Fruit fly (Drosophila melanogaster) whole organism, embryonic: ENCODE results near the gene CG4328.
A peak's percentile ranks its signal among the peaks of the same experiment; 100 is the strongest.

Experiments used
- Ada2b ChIP-seq: fragments of 200-800 bp; sonication (Bioruptor generic); IDR thresholded peaks from 2 replicates; pipeline ENCODE4 v1.3.6; 2022; ENCODE audit warnings: missing biosample characterization, missing genetic modification characterization
- Adf1 ChIP-seq: fragments of 200-800 bp; sonication (Bioruptor generic); IDR thresholded peaks from 2 replicates; pipeline ENCODE4 v1.3.6; 2022; ENCODE audit warnings: missing biosample characterization, missing genetic modification characterization
- B-H2 ChIP-seq: fragments of 200-800 bp; sonication (Bioruptor generic); optimal IDR thresholded peaks from 2 replicates; lab custom pipeline; 2018; ENCODE audit warnings: missing biosample characterization, mild to moderate bottlenecking, missing genetic modification characterization
- CG10366 ChIP-seq: fragments of 200-800 bp; sonication (Bioruptor generic); IDR thresholded peaks from 2 replicates; pipeline ENCODE4 v1.3.6; 2022; ENCODE audit warnings: missing biosample characterization, missing genetic modification characterization
- CG10959 ChIP-seq: fragments of 200-800 bp; sonication (Bioruptor generic); IDR thresholded peaks from 2 replicates; pipeline ENCODE4 v1.3.6; 2022; ENCODE audit warnings: missing biosample characterization, missing genetic modification characterization
- CG12391 ChIP-seq: fragments of 200-800 bp; sonication (Bioruptor generic); optimal IDR thresholded peaks from 3 replicates; lab custom pipeline; 2018; ENCODE audit warnings: missing biosample characterization, mild to moderate bottlenecking, missing genetic modification characterization, moderate library complexity
- CG15269 ChIP-seq: fragments of 200-800 bp; sonication (Bioruptor generic); optimal IDR thresholded peaks from 2 replicates; lab custom pipeline; 2018; ENCODE audit warnings: missing biosample characterization, mild to moderate bottlenecking, missing genetic modification characterization, moderate library complexity
- CG17186 ChIP-seq: fragments of 200-800 bp; sonication (Bioruptor generic); optimal IDR thresholded peaks from 3 replicates; lab custom pipeline; 2017; ENCODE audit warnings: missing biosample characterization, missing genetic modification reagents, missing genetic modification characterization
- CG2202 ChIP-seq: fragments of 200-800 bp; sonication (Bioruptor generic); optimal IDR thresholded peaks from 2 replicates; lab custom pipeline; 2018; ENCODE audit warnings: missing biosample characterization, mild to moderate bottlenecking, missing genetic modification characterization
- CG2875 ChIP-seq: fragments of 200-800 bp; sonication (Bioruptor generic); optimal IDR thresholded peaks from 2 replicates; lab custom pipeline; 2017; ENCODE audit warnings: missing biosample characterization, mild to moderate bottlenecking, missing genetic modification characterization, missing genetic modification reagents
- CG30431 ChIP-seq: fragments of 200-800 bp; sonication (Bioruptor generic); optimal IDR thresholded peaks from 2 replicates; lab custom pipeline; 2017; ENCODE audit warnings: missing biosample characterization, missing genetic modification characterization
- CG32532 ChIP-seq: fragments of 200-800 bp; sonication (Bioruptor generic); IDR thresholded peaks from 2 replicates; pipeline ENCODE4 v1.3.6; 2022; ENCODE audit warnings: missing biosample characterization, missing genetic modification characterization
- CG33557 ChIP-seq: fragments of 200-800 bp; sonication (Bioruptor generic); optimal IDR thresholded peaks from 2 replicates; lab custom pipeline; 2019; ENCODE audit warnings: missing biosample characterization, mild to moderate bottlenecking, missing genetic modification characterization, moderate library complexity
- CG4617 ChIP-seq: fragments of 200-800 bp; sonication (Bioruptor generic); optimal IDR thresholded peaks from 3 replicates; lab custom pipeline; 2016; ENCODE audit warnings: missing biosample characterization, missing genetic modification characterization, borderline replicate concordance
- CG4854 ChIP-seq: fragments of 200-800 bp; sonication (Bioruptor generic); optimal IDR thresholded peaks from 2 replicates; lab custom pipeline; 2016; ENCODE audit warnings: missing biosample characterization, missing genetic modification characterization, inconsistent platforms
- CG5245 ChIP-seq: fragments of 200-800 bp; sonication (Bioruptor generic); optimal IDR thresholded peaks from 3 replicates; lab custom pipeline; 2016; ENCODE audit warnings: missing biosample characterization, missing genetic modification characterization
- CG6791 ChIP-seq: fragments of 200-800 bp; sonication (Bioruptor generic); IDR thresholded peaks from 3 replicates; pipeline ENCODE4 v1.3.6; 2022; ENCODE audit warnings: missing biosample characterization, missing genetic modification characterization; ENCODE audit not compliant: partially characterized antibody
- CG7839 ChIP-seq: fragments of 200-800 bp; sonication (Bioruptor generic); optimal IDR thresholded peaks from 3 replicates; lab custom pipeline; 2018; ENCODE audit warnings: missing biosample characterization, mild to moderate bottlenecking, missing genetic modification characterization, moderate library complexity
- CTCF ChIP-seq: fragments of 200-800 bp; sonication (Bioruptor generic); optimal IDR thresholded peaks from 2 replicates; lab custom pipeline; 2017; ENCODE audit warnings: missing biosample characterization, mild to moderate bottlenecking, missing genetic modification characterization, moderate library complexity
- CrebB ChIP-seq: fragments of 200-800 bp; sonication (Bioruptor generic); optimal IDR thresholded peaks from 3 replicates; lab custom pipeline; 2018; ENCODE audit warnings: missing biosample characterization, mild to moderate bottlenecking, missing genetic modification characterization
- Drgx ChIP-seq: fragments of 200-800 bp; sonication (Bioruptor generic); IDR thresholded peaks from 2 replicates; pipeline ENCODE4 v1.3.6; 2022; ENCODE audit warnings: missing biosample characterization, missing genetic modification characterization
- Ets65A ChIP-seq: fragments of 200-800 bp; sonication (Bioruptor generic); peaks from one replicate; lab custom pipeline; 2016; ENCODE audit warnings: missing biosample characterization, missing genetic modification characterization
- MBD-R2 ChIP-seq: fragments of 200-800 bp; sonication (Bioruptor generic); IDR thresholded peaks from 2 replicates; pipeline ENCODE4 v1.3.6; 2022; ENCODE audit warnings: missing biosample characterization, missing genetic modification characterization
- Med ChIP-seq: fragments of 200-800 bp; sonication (Bioruptor generic); peaks from one replicate; lab custom pipeline; 2016; ENCODE audit warnings: missing biosample characterization, missing genetic modification characterization, mild to moderate bottlenecking, inconsistent platforms, moderate library complexity
- Ptx1 ChIP-seq: fragments of 200-800 bp; sonication (Bioruptor generic); IDR thresholded peaks from 2 replicates; pipeline ENCODE4 v1.3.6; 2022; ENCODE audit warnings: missing biosample characterization, missing genetic modification characterization
- Ravus ChIP-seq: fragments of 200-800 bp; sonication (Bioruptor generic); IDR thresholded peaks from 2 replicates; pipeline ENCODE4 v1.3.6; 2022; ENCODE audit warnings: missing biosample characterization, missing genetic modification characterization
- Sin3A ChIP-seq: fragments of >200 bp; optimal IDR thresholded peaks from 2 replicates; lab custom pipeline; 2018
- Sry-β ChIP-seq: fragments of 200-800 bp; sonication (Bioruptor generic); optimal IDR thresholded peaks from 2 replicates; lab custom pipeline; 2018; ENCODE audit warnings: missing biosample characterization, mild to moderate bottlenecking, missing genetic modification characterization, moderate library complexity
- Stat92E ChIP-seq, 3 experiments: fragments of >200 bp in 2 of 3; fragments of 200-800 bp in 1 of 3; sonication (Bioruptor generic) in 1 of 3; optimal IDR thresholded peaks; 2 replicates each; lab custom pipeline; 2017 to 2019; ENCODE audit warnings: missing biosample characterization in 3 of 3, missing genetic modification characterization in 3 of 3, mild to moderate bottlenecking in 1 of 3, moderate library complexity in 1 of 3
- Vsx1 ChIP-seq: fragments of 200-800 bp; sonication (Bioruptor generic); optimal IDR thresholded peaks from 2 replicates; lab custom pipeline; 2017; ENCODE audit warnings: missing biosample characterization, mild to moderate bottlenecking, missing genetic modification characterization, missing genetic modification reagents
- Xrp1 ChIP-seq: fragments of 200-800 bp; sonication (Bioruptor generic); IDR thresholded peaks from 2 replicates; pipeline ENCODE4 v1.3.6; 2022; ENCODE audit warnings: missing biosample characterization, missing genetic modification characterization
- YL-1 ChIP-seq: fragments of 200-800 bp; sonication (Bioruptor generic); optimal IDR thresholded peaks from 3 replicates; lab custom pipeline; 2017; ENCODE audit warnings: missing biosample characterization, mild to moderate bottlenecking, missing genetic modification characterization
- ase ChIP-seq: fragments of 200-800 bp; sonication (Bioruptor generic); IDR thresholded peaks from 3 replicates; pipeline ENCODE4 v1.3.6; 2022; ENCODE audit warnings: missing biosample characterization, missing genetic modification characterization
- br ChIP-seq: fragments of >200 bp; optimal IDR thresholded peaks from 2 replicates; lab custom pipeline; 2017
- btn ChIP-seq: fragments of 200-800 bp; sonication (Bioruptor generic); optimal IDR thresholded peaks from 2 replicates; lab custom pipeline; 2016; ENCODE audit warnings: missing biosample characterization, missing genetic modification characterization
- chn ChIP-seq: fragments of 200-800 bp; sonication (Bioruptor generic); optimal IDR thresholded peaks from 2 replicates; lab custom pipeline; 2016; ENCODE audit warnings: missing biosample characterization, missing genetic modification characterization
- dpn ChIP-seq, 2 experiments: fragments of 200-800 bp; sonication (Bioruptor generic); optimal IDR thresholded peaks; 3 replicates each; lab custom pipeline; 2016; ENCODE audit warnings: missing biosample characterization in 2 of 2, missing genetic modification characterization in 2 of 2
- grau ChIP-seq: fragments of 200-800 bp; optimal IDR thresholded peaks from 3 replicates; lab custom pipeline; 2019; ENCODE audit warnings: missing biosample characterization, mild to moderate bottlenecking, missing genetic modification characterization, moderate library complexity
- hth ChIP-seq: fragments of >200 bp; optimal IDR thresholded peaks from 2 replicates; lab custom pipeline; 2017; ENCODE audit warnings: inconsistent platforms
- lmd ChIP-seq: fragments of 200-800 bp; sonication (Bioruptor generic); IDR thresholded peaks from 2 replicates; pipeline ENCODE4 v1.3.6; 2022; ENCODE audit warnings: missing biosample characterization, missing genetic modification characterization
- nmo ChIP-seq: fragments of 200-800 bp; sonication (Bioruptor generic); optimal IDR thresholded peaks from 2 replicates; lab custom pipeline; 2018; ENCODE audit warnings: missing biosample characterization, mild to moderate bottlenecking, missing genetic modification characterization, moderate library complexity
- nom ChIP-seq: fragments of 200-800 bp; sonication (Bioruptor generic); optimal IDR thresholded peaks from 2 replicates; lab custom pipeline; 2017; ENCODE audit warnings: missing biosample characterization, missing genetic modification characterization, mild to moderate bottlenecking, moderate library complexity, missing genetic modification reagents
- onecut ChIP-seq: fragments of 200-800 bp; sonication (Bioruptor generic); IDR thresholded peaks from 2 replicates; pipeline ENCODE4 v1.3.6; 2022; ENCODE audit warnings: missing biosample characterization, missing genetic modification characterization
- pb ChIP-seq: fragments of 200-800 bp; sonication (Bioruptor generic); optimal IDR thresholded peaks from 3 replicates; lab custom pipeline; 2016; ENCODE audit warnings: missing biosample characterization, missing genetic modification characterization
- pum ChIP-seq: fragments of 200-800 bp; sonication (Bioruptor generic); optimal IDR thresholded peaks from 2 replicates; lab custom pipeline; 2016; ENCODE audit warnings: missing biosample characterization, missing genetic modification characterization
- run ChIP-seq: fragments of 200-800 bp; sonication (Bioruptor generic); optimal IDR thresholded peaks from 3 replicates; lab custom pipeline; 2018; ENCODE audit warnings: missing biosample characterization, mild to moderate bottlenecking, missing genetic modification characterization
- schlank ChIP-seq: fragments of 200-800 bp; sonication (Bioruptor generic); optimal IDR thresholded peaks from 2 replicates; lab custom pipeline; 2018; ENCODE audit warnings: missing biosample characterization, mild to moderate bottlenecking, missing genetic modification characterization
- sima ChIP-seq: fragments of 200-800 bp; sonication (Bioruptor generic); optimal IDR thresholded peaks from 2 replicates; lab custom pipeline; 2016; ENCODE audit warnings: missing biosample characterization, missing genetic modification characterization
- slp2 ChIP-seq: fragments of 200-800 bp; sonication (Bioruptor generic); optimal IDR thresholded peaks from 2 replicates; lab custom pipeline; 2016; ENCODE audit warnings: missing biosample characterization, missing genetic modification characterization
- trh ChIP-seq: fragments of 200-800 bp; sonication (Bioruptor generic); optimal IDR thresholded peaks from 2 replicates; lab custom pipeline; 2016; ENCODE audit warnings: missing biosample characterization, missing genetic modification characterization
- twi ChIP-seq: fragments of 200-800 bp; optimal IDR thresholded peaks from 2 replicates; lab custom pipeline; 2019; ENCODE audit warnings: missing biosample characterization, mild to moderate bottlenecking, missing genetic modification characterization, moderate library complexity
- unpg ChIP-seq: fragments of 200-800 bp; sonication (Bioruptor generic); optimal IDR thresholded peaks from 3 replicates; lab custom pipeline; 2018; ENCODE audit warnings: missing biosample characterization, mild to moderate bottlenecking, missing genetic modification characterization, moderate library complexity
- wdn ChIP-seq: fragments of 200-800 bp; sonication (Bioruptor generic); IDR thresholded peaks from 2 replicates; pipeline ENCODE4 v1.3.6; 2022; ENCODE audit warnings: missing biosample characterization, missing genetic modification characterization
- zf30C ChIP-seq: fragments of 200-800 bp; sonication (Bioruptor generic); optimal IDR thresholded peaks from 3 replicates; lab custom pipeline; 2018; ENCODE audit warnings: missing biosample characterization, mild to moderate bottlenecking, missing genetic modification characterization

Gene CG4328

DNA sequence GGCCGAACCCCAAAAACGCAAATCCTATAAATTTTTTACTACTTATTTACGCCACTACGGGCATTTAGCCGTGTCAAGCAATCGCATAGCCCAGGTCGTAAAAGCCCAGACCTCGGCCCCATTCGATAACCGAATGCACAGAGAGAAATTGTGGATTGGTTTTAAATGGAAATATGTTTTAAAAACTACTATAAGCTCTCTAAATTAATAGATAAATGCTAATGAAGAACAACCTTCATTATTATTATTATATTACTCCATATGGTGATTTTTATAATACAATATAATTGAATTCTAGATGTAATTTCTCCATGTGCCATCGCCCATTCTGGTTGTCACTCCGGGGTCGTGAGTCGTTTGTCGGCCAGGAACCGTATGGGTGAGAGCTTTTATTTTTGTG lies 10.0 kb upstream of the CG4328 start (continued):
- TF ChIP-seq Ravus (GFP tag; lab: Robert Waterston, UW) (no peak), run (tag; lab: Kevin White, UChicago) (no peak), CrebB (tag; lab: Kevin White, UChicago) (no peak), hth (lab: Kevin White, UChicago) (no peak), CG33557 (GFP tag; lab: Kevin White, UChicago) (no peak), CG12391 (tag; lab: Kevin White, UChicago) (peak; percentile 25), Sry-β (GFP tag; lab: Kevin White, UChicago) (no peak), grau (tag; lab: Kevin White, UChicago) (peak; percentile 44), Stat92E (GFP tag; optimal IDR thresholded peaks at IDR 0.05; lab: Kevin White, UChicago) (no peak), schlank (no peak), zf30C (GFP tag; lab: Kevin White, UChicago) (no peak), MBD-R2 (GFP tag; lab: Robert Waterston, UW) (no peak), CG4617 (no peak), btn (GFP tag; lab: Kevin White, UChicago) (no peak), CG30431 (GFP tag; lab: Kevin White, UChicago) (no peak), Ptx1 (GFP tag; lab: Robert Waterston, UW) (peak; percentile 18; the same call in 1 of the 2 replicates), Adf1 (GFP tag; lab: Robert Waterston, UW) (no peak), trh (GFP tag; lab: Kevin White, UChicago) (no peak), Med (GFP tag; lab: Kevin White, UChicago) (peak; percentile 26), Sin3A (lab: Kevin White, UChicago) (no peak), CG15269 (tag; lab: Kevin White, UChicago) (peak; percentile 26), ase (GFP tag; lab: Robert Waterston, UW) (no peak), lmd (GFP tag; lab: Robert Waterston, UW) (0 out of 2 replicates have a peak, but pooled peaks have one; percentile 14), CG10366 (GFP tag; lab: Robert Waterston, UW) (no peak), CTCF (GFP tag; lab: Kevin White, UChicago) (no peak), CG6791 (no peak), CG10959 (no peak), br (lab: Kevin White, UChicago) (no peak), Ada2b (no peak), unpg (GFP tag; lab: Kevin White, UChicago) (peak; percentile 9), CG32532 (GFP tag; lab: Robert Waterston, UW) (no peak), Drgx (GFP tag; lab: Robert Waterston, UW) (no peak), wdn (GFP tag; lab: Robert Waterston, UW) (no peak), onecut (GFP tag; lab: Robert Waterston, UW) (no peak), Xrp1 (GFP tag; lab: Robert Waterston, UW) (peak; percentile 34; the same call in 1 of the 2 replicates), CG5245 (GFP tag; lab: Kevin White, UChicago) (no peak), dpn (GFP tag; optimal IDR thresholded peaks at IDR 0.05; lab: Kevin White, UChicago) (no peak), Ets65A (GFP tag; lab: Kevin White, UChicago) (no peak), pum (GFP tag; lab: Kevin White, UChicago) (no peak), CG7839 (tag; lab: Kevin White, UChicago) (peak; percentile 38), YL-1 (GFP tag; lab: Kevin White, UChicago) (no peak), nmo (GFP tag; lab: Kevin White, UChicago) (peak; percentile 37), CG4854 (GFP tag; lab: Kevin White, UChicago) (no peak), slp2 (no peak), chn (GFP tag; lab: Kevin White, UChicago) (no peak), CG2875 (no peak), nom (GFP tag; lab: Kevin White, UChicago) (no peak), twi (tag; lab: Kevin White, UChicago) (no peak), CG17186 (GFP tag; lab: Kevin White, UChicago) (no peak), B-H2 (GFP tag; lab: Kevin White, UChicago) (no peak), sima (GFP tag; lab: Kevin White, UChicago) (no peak), Vsx1 (GFP tag; lab: Kevin White, UChicago) (no peak), CG2202 (tag; lab: Kevin White, UChicago) (no peak), pb (GFP tag; lab: Kevin White, UChicago) (no peak)
